Worm (Caenorhabditis elegans) whole organism, young adult: ENCODE results near the gene F16G10.9.

Experiments used
- B0261.1 ChIP-seq: sonication (generic microtip); optimal IDR thresholded peaks from 2 replicates; lab custom pipeline; 2016; ENCODE audit warnings: mild to moderate bottlenecking, missing genetic modification characterization, moderate library complexity, missing compliant biosample characterization
- F10E7.11 ChIP-seq: sonication (generic microtip); optimal IDR thresholded peaks from 2 replicates; lab custom pipeline; 2017; ENCODE audit warnings: mild to moderate bottlenecking, missing genetic modification characterization, moderate library complexity, missing compliant biosample characterization
- F39B2.1 ChIP-seq: fragments of 200-800 bp; sonication (Bioruptor generic); IDR thresholded peaks from 2 replicates; pipeline ENCODE4 v1.3.6; 2022; ENCODE audit warnings: missing genetic modification reagents, missing genetic modification characterization, missing compliant biosample characterization
- K11D2.4 ChIP-seq: fragments of 200-800 bp; sonication (Bioruptor generic); IDR thresholded peaks from 2 replicates; pipeline ENCODE4 v1.3.6; 2022; ENCODE audit warnings: missing genetic modification reagents, missing genetic modification characterization, missing compliant biosample characterization
- Y53F4B.3 ChIP-seq: fragments of 200-800 bp; sonication (Bioruptor generic); IDR thresholded peaks from 2 replicates; pipeline ENCODE4 v1.3.6; 2022; ENCODE audit warnings: missing genetic modification reagents, missing genetic modification characterization, missing compliant biosample characterization
- Y95B8A.8 ChIP-seq: fragments of 200-800 bp; sonication (Bioruptor generic); IDR thresholded peaks from 2 replicates; pipeline ENCODE4 v1.3.6; 2022; ENCODE audit warnings: missing genetic modification reagents, missing genetic modification characterization, missing compliant biosample characterization
- aptf-2 ChIP-seq: fragments of 200-800 bp; sonication (Bioruptor generic); conservative IDR thresholded peaks from 2 replicates; pipeline ENCODE4 v1.3.6; 2022; ENCODE audit warnings: missing genetic modification reagents, missing genetic modification characterization, missing compliant biosample characterization
- athp-1 ChIP-seq: sonication (generic microtip); optimal IDR thresholded peaks from 2 replicates; lab custom pipeline; 2017; ENCODE audit warnings: mild to moderate bottlenecking, missing genetic modification characterization, missing compliant biosample characterization
- attf-3 ChIP-seq: fragments of 200-800 bp; sonication (Bioruptor generic); conservative IDR thresholded peaks from 2 replicates; pipeline ENCODE4 v1.3.6; 2022; ENCODE audit warnings: missing genetic modification reagents, missing genetic modification characterization, missing compliant biosample characterization
- bed-1 ChIP-seq: fragments of 200-800 bp; sonication (Bioruptor generic); IDR thresholded peaks from 2 replicates; pipeline ENCODE4 v1.3.6; 2022; ENCODE audit warnings: missing genetic modification reagents, missing genetic modification characterization, missing compliant biosample characterization
- cebp-1 ChIP-seq, 2 experiments: fragments of 200-800 bp in 1 of 2; sonication (Bioruptor generic) in 1 of 2; sonication (generic microtip) in 1 of 2; IDR thresholded peaks in 1 of 2; optimal IDR thresholded peaks in 1 of 2; 2 replicates each; pipeline versions ENCODE4 v1.3.6 to Lab custom; 2017 to 2022; ENCODE audit warnings: missing compliant biosample characterization in 2 of 2, missing genetic modification characterization in 2 of 2, mild to moderate bottlenecking in 1 of 2, missing genetic modification reagents in 1 of 2, moderate library complexity in 1 of 2
- ceh-27 ChIP-seq: fragments of 200-800 bp; sonication (Bioruptor generic); optimal IDR thresholded peaks from 2 replicates; lab custom pipeline; 2018; ENCODE audit warnings: mild to moderate bottlenecking, missing genetic modification characterization, moderate library complexity, missing compliant biosample characterization
- ceh-40 ChIP-seq: fragments of 200-800 bp; sonication (Bioruptor generic); IDR thresholded peaks from 2 replicates; pipeline ENCODE4 v1.3.6; 2022; ENCODE audit warnings: missing genetic modification characterization, missing compliant biosample characterization
- ceh-91 ChIP-seq: fragments of 200-800 bp; sonication (Bioruptor generic); IDR thresholded peaks from 2 replicates; pipeline ENCODE4 v1.3.6; 2022; ENCODE audit warnings: missing genetic modification reagents, missing genetic modification characterization, missing compliant biosample characterization
- dox-1 ChIP-seq: fragments of 200-800 bp; sonication (Bioruptor generic); IDR thresholded peaks from 2 replicates; pipeline ENCODE4 v1.3.6; 2022; ENCODE audit warnings: missing genetic modification reagents, missing genetic modification characterization, missing compliant biosample characterization
- dpl-1 ChIP-seq: fragments of 150-350 bp; optimal IDR thresholded peaks from 2 replicates; lab custom pipeline; 2014; ENCODE audit warnings: missing biosample characterization, missing genetic modification reagents, missing genetic modification characterization
- egl-18 ChIP-seq: fragments of 200-800 bp; sonication (Bioruptor generic); IDR thresholded peaks from 2 replicates; pipeline ENCODE4 v1.3.6; 2022; ENCODE audit warnings: missing genetic modification reagents, missing genetic modification characterization, missing compliant biosample characterization
- egl-44 ChIP-seq: fragments of 200-800 bp; sonication (Bioruptor generic); IDR thresholded peaks from 2 replicates; pipeline ENCODE4 v1.3.6; 2022; ENCODE audit warnings: missing genetic modification reagents, missing genetic modification characterization, missing compliant biosample characterization
- ekl-4 ChIP-seq: fragments of 200-800 bp; sonication (Bioruptor generic); IDR thresholded peaks from 2 replicates; pipeline ENCODE4 v1.3.6; 2022; ENCODE audit warnings: missing genetic modification reagents, missing genetic modification characterization, missing compliant biosample characterization
- fkh-3 ChIP-seq: sonication (generic microtip); optimal IDR thresholded peaks from 2 replicates; lab custom pipeline; 2016; ENCODE audit warnings: mild to moderate bottlenecking, missing genetic modification characterization, missing compliant biosample characterization
- hmg-1.2 ChIP-seq: fragments of 200-800 bp; sonication (Bioruptor generic); IDR thresholded peaks from 2 replicates; pipeline ENCODE4 v1.3.6; 2022; ENCODE audit warnings: missing genetic modification reagents, missing genetic modification characterization, missing compliant biosample characterization
- hmg-20 ChIP-seq: fragments of 200-800 bp; sonication (Bioruptor generic); IDR thresholded peaks from 2 replicates; pipeline ENCODE4 v1.3.6; 2022; ENCODE audit warnings: missing genetic modification reagents, missing genetic modification characterization, missing compliant biosample characterization
- lin-40 ChIP-seq: sonication (generic microtip); optimal IDR thresholded peaks from 2 replicates; lab custom pipeline; 2016; ENCODE audit warnings: missing genetic modification characterization, mild to moderate bottlenecking, missing compliant biosample characterization, missing genotype, missing genetic modification reagents
- lsl-1 ChIP-seq: fragments of 200-800 bp; sonication (Bioruptor generic); optimal IDR thresholded peaks from 2 replicates; lab custom pipeline; 2018; ENCODE audit warnings: mild to moderate bottlenecking, missing genetic modification characterization, moderate library complexity, missing compliant biosample characterization
- lsy-27 ChIP-seq: sonication (generic microtip); optimal IDR thresholded peaks from 2 replicates; lab custom pipeline; 2017; ENCODE audit warnings: missing genetic modification characterization, mild to moderate bottlenecking, missing compliant biosample characterization, antibody characterized with exemption, missing genotype, borderline replicate concordance; ENCODE audit not compliant: insufficient read depth
- madf-10 ChIP-seq: sonication (generic microtip); optimal IDR thresholded peaks from 2 replicates; lab custom pipeline; 2016; ENCODE audit warnings: mild to moderate bottlenecking, missing genetic modification characterization, missing compliant biosample characterization
- madf-3 ChIP-seq: fragments of 200-800 bp; sonication (Bioruptor generic); IDR thresholded peaks from 2 replicates; pipeline ENCODE4 v1.3.6; 2022; ENCODE audit warnings: missing genetic modification reagents, missing genetic modification characterization, missing compliant biosample characterization
- madf-6 ChIP-seq: fragments of 200-800 bp; sonication (Bioruptor generic); IDR thresholded peaks from 2 replicates; pipeline ENCODE4 v1.3.6; 2022; ENCODE audit warnings: missing genetic modification reagents, missing genetic modification characterization, missing compliant biosample characterization
- nhr-120 ChIP-seq: fragments of 200-800 bp; sonication (Bioruptor generic); IDR thresholded peaks from 2 replicates; pipeline ENCODE4 v1.3.6; 2022; ENCODE audit warnings: missing genetic modification characterization, missing compliant biosample characterization
- nhr-179 ChIP-seq: sonication (generic microtip); optimal IDR thresholded peaks from 2 replicates; lab custom pipeline; 2016; ENCODE audit warnings: mild to moderate bottlenecking, missing genetic modification characterization, missing compliant biosample characterization
- nhr-90 ChIP-seq: sonication (generic microtip); optimal IDR thresholded peaks from 2 replicates; lab custom pipeline; 2016; ENCODE audit warnings: missing genotype, mild to moderate bottlenecking, missing genetic modification characterization, missing compliant biosample characterization
- pha-4 ChIP-seq: fragments of 150-350 bp; sonication (generic microtip); optimal IDR thresholded peaks from 2 replicates; lab custom pipeline; 2014; ENCODE audit warnings: missing biosample characterization, missing genetic modification reagents, missing genetic modification characterization
- rec-8 ChIP-seq, 2 experiments: sonication (generic microtip); optimal IDR thresholded peaks; 2 replicates each; lab custom pipeline; 2016; ENCODE audit warnings: mild to moderate bottlenecking in 2 of 2, missing genetic modification characterization in 2 of 2, missing genetic modification reagents in 2 of 2, missing genotype in 2 of 2, missing biosample characterization in 1 of 2, missing compliant biosample characterization in 1 of 2, moderate library complexity in 1 of 2
- rpc-1 ChIP-seq, 2 experiments: fragments of 150-350 bp in 1 of 2; sonication (generic microtip) in 1 of 2; optimal IDR thresholded peaks; 2 replicates each; lab custom pipeline; 2014 to 2018; ENCODE audit warnings: missing biosample characterization in 1 of 2, missing genetic modification characterization in 1 of 2, missing genetic modification reagents in 1 of 2, missing genotype in 1 of 2
- sea-2 ChIP-seq: fragments of 200-800 bp; sonication (Bioruptor generic); IDR thresholded peaks from 2 replicates; pipeline ENCODE4 v1.3.6; 2022; ENCODE audit warnings: missing genetic modification characterization, missing compliant biosample characterization
- snpc-3.4 ChIP-seq: sonication (generic microtip); optimal IDR thresholded peaks from 2 replicates; lab custom pipeline; 2017; ENCODE audit warnings: missing genetic modification characterization, mild to moderate bottlenecking, missing compliant biosample characterization, antibody characterized with exemption, moderate library complexity, missing genotype, missing genetic modification reagents
- somi-1 ChIP-seq: fragments of 200-800 bp; sonication (Bioruptor generic); optimal IDR thresholded peaks from 2 replicates; lab custom pipeline; 2018; ENCODE audit warnings: mild to moderate bottlenecking, missing genetic modification characterization, missing compliant biosample characterization
- tbp1 ChIP-seq: fragments of 200-800 bp; sonication (Bioruptor generic); optimal IDR thresholded peaks from 2 replicates; lab custom pipeline; 2018; ENCODE audit warnings: mild to moderate bottlenecking, missing genetic modification characterization, missing compliant biosample characterization
- tbx-9 ChIP-seq: sonication (generic microtip); optimal IDR thresholded peaks from 2 replicates; lab custom pipeline; 2016; ENCODE audit warnings: borderline replicate concordance, missing genetic modification characterization, inconsistent platforms, missing compliant biosample characterization
- tlf-1 ChIP-seq: fragments of 200-800 bp; sonication (Bioruptor generic); optimal IDR thresholded peaks from 2 replicates; lab custom pipeline; 2018; ENCODE audit warnings: mild to moderate bottlenecking, missing genetic modification characterization, missing compliant biosample characterization
- unc-130 ChIP-seq: sonication (generic microtip); optimal IDR thresholded peaks from 2 replicates; lab custom pipeline; 2016; ENCODE audit warnings: missing genetic modification reagents, missing genetic modification characterization, missing compliant biosample characterization
- unc-62 ChIP-seq: fragments of 150-350 bp; optimal IDR thresholded peaks from 2 replicates; lab custom pipeline; 2014; ENCODE audit warnings: missing biosample characterization, missing genetic modification reagents, missing genetic modification characterization
- zfh-2 ChIP-seq: fragments of 200-800 bp; sonication (Bioruptor generic); conservative IDR thresholded peaks from 2 replicates; pipeline ENCODE4 v1.3.6; 2022; ENCODE audit warnings: missing genetic modification reagents, missing genetic modification characterization, missing compliant biosample characterization
- zim-3 ChIP-seq: sonication (generic microtip); optimal IDR thresholded peaks from 2 replicates; lab custom pipeline; 2017; ENCODE audit warnings: mild to moderate bottlenecking, missing genetic modification characterization, moderate library complexity, missing compliant biosample characterization
- ztf-18 ChIP-seq: sonication (generic microtip); optimal IDR thresholded peaks from 2 replicates; lab custom pipeline; 2016; ENCODE audit warnings: missing genotype, mild to moderate bottlenecking, missing genetic modification characterization, missing compliant biosample characterization
- ztf-25 ChIP-seq: fragments of 200-800 bp; sonication (Bioruptor generic); IDR thresholded peaks from 2 replicates; pipeline ENCODE4 v1.3.6; 2022; ENCODE audit warnings: missing genetic modification reagents, missing genetic modification characterization, missing compliant biosample characterization
- ztf-28 ChIP-seq: fragments of 200-800 bp; sonication (Bioruptor generic); IDR thresholded peaks from 2 replicates; pipeline ENCODE4 v1.3.6; 2022; ENCODE audit warnings: missing genetic modification reagents, missing genetic modification characterization, missing compliant biosample characterization
- ztf-6 ChIP-seq: fragments of 200-800 bp; sonication (Bioruptor generic); IDR thresholded peaks from 2 replicates; pipeline ENCODE4 v1.3.6; 2022; ENCODE audit warnings: missing genetic modification reagents, missing genetic modification characterization, missing compliant biosample characterization

F16G10.9 gene

ce11 chrII:2378465-2379009 lies 6.9 kb downstream of the F16G10.9 start (continued):
- no peak for TF ChIP-seq sea-2 (GFP tag; lab: Robert Waterston, UW)
- TF ChIP-seq lsl-1 (GFP tag; lab: Kevin White, UChicago): no peak
- TF ChIP-seq ceh-40 (GFP tag; lab: Robert Waterston, UW): 0 out of 2 replicates have a peak, but pooled peaks have one; percentile 2
- no peak for TF ChIP-seq pha-4 (tag; lab: Kevin White, UChicago)
- no peak for TF ChIP-seq zim-3 (tag; lab: Kevin White, UChicago)
- TF ChIP-seq Y53F4B.3 (GFP tag; lab: Robert Waterston, UW): no peak
- TF ChIP-seq madf-6: no peak
- TF ChIP-seq hmg-20 (GFP tag; lab: Robert Waterston, UW): no peak
- TF ChIP-seq zfh-2 (GFP tag; lab: Robert Waterston, UW): no peak
- no peak for TF ChIP-seq attf-3
- peak; percentile 12 for TF ChIP-seq ztf-18 (tag; lab: Kevin White, UChicago)
- no peak for TF ChIP-seq F39B2.1 (GFP tag; lab: Robert Waterston, UW)
- peak; percentile 41 for TF ChIP-seq madf-10
- TF ChIP-seq athp-1: no peak
- TF ChIP-seq unc-130: no peak
- TF ChIP-seq cebp-1 (GFP tag; IDR thresholded peaks at IDR 0.05; lab: Robert Waterston, UW): no peak
- no peak for TF ChIP-seq cebp-1 (tag; optimal IDR thresholded peaks at IDR 0.05; lab: Kevin White, UChicago)
- no peak for TF ChIP-seq rpc-1 (optimal IDR thresholded peaks at IDR 0.05; lab: Kevin White, UChicago)
- no peak for TF ChIP-seq rpc-1 (tag; optimal IDR thresholded peaks at IDR 0.05; lab: Kevin White, UChicago)
- TF ChIP-seq nhr-179 (tag; lab: Kevin White, UChicago): no peak
- no peak for TF ChIP-seq tbx-9
- TF ChIP-seq lin-40 (tag; lab: Kevin White, UChicago): no peak
- TF ChIP-seq ztf-6 (GFP tag; lab: Robert Waterston, UW): no peak
- no peak for TF ChIP-seq egl-18 (GFP tag; lab: Robert Waterston, UW)
- TF ChIP-seq dox-1 (GFP tag; lab: Robert Waterston, UW): peak; percentile 90; the same call in 1 of the 2 replicates
- no peak for TF ChIP-seq bed-1 (GFP tag; lab: Robert Waterston, UW)
- TF ChIP-seq ceh-27: no peak
- TF ChIP-seq rec-8 (tag; optimal IDR thresholded peaks at IDR 0.05; lab: Kevin White, UChicago): no peak
- TF ChIP-seq lsy-27 (tag; lab: Kevin White, UChicago): no peak
- TF ChIP-seq ztf-28: no peak
- no peak for TF ChIP-seq fkh-3 (tag; lab: Kevin White, UChicago)
- 0 out of 2 replicates have a peak, but pooled peaks have one; percentile 20 for TF ChIP-seq K11D2.4 (GFP tag; lab: Robert Waterston, UW)
- no peak for TF ChIP-seq ceh-91
- no peak for TF ChIP-seq F10E7.11 (tag; lab: Kevin White, UChicago)
- TF ChIP-seq unc-62 (GFP tag; lab: Kevin White, UChicago): peak; percentile 78
- no peak for TF ChIP-seq madf-3 (GFP tag; lab: Robert Waterston, UW)
- peak; percentile 65 for TF ChIP-seq tbp1 (GFP tag; lab: Kevin White, UChicago)
- no peak for TF ChIP-seq ekl-4 (GFP tag; lab: Robert Waterston, UW)
- peak; percentile 84 for TF ChIP-seq tlf-1 (GFP tag; lab: Kevin White, UChicago)
- no peak for TF ChIP-seq snpc-3.4 (tag; lab: Kevin White, UChicago)
- TF ChIP-seq hmg-1.2: no peak
- TF ChIP-seq B0261.1 (tag; lab: Kevin White, UChicago): no peak
- TF ChIP-seq nhr-90: peak; percentile 97
- peak; percentile 97 for TF ChIP-seq egl-44 (GFP tag; lab: Robert Waterston, UW)
- TF ChIP-seq dpl-1: no peak
- TF ChIP-seq somi-1: no peak
- no peak for TF ChIP-seq ztf-25 (GFP tag; lab: Robert Waterston, UW)
- no peak for TF ChIP-seq nhr-120 (GFP tag; lab: Robert Waterston, UW)
- no peak for TF ChIP-seq aptf-2 (GFP tag; lab: Robert Waterston, UW)
- no peak for TF ChIP-seq Y95B8A.8
